Fruit fly (Drosophila melanogaster) whole organism, embryonic: Measurements from ENCODE around the gene Pif1A.

Source experiments
- Bgb ChIP-seq: fragments of 200-800 bp; sonication (Bioruptor generic); IDR thresholded peaks from 2 replicates; pipeline ENCODE4 v1.3.6; 2022; ENCODE audit warnings: missing biosample characterization, missing genetic modification characterization; ENCODE audit not compliant: partially characterized antibody
- C15 ChIP-seq: fragments of 200-800 bp; sonication (Bioruptor generic); IDR thresholded peaks from 3 replicates; pipeline ENCODE4 v1.3.6; 2022; ENCODE audit warnings: missing biosample characterization, missing genetic modification characterization
- CG1024 ChIP-seq: fragments of 200-800 bp; sonication (Bioruptor generic); IDR thresholded peaks from 2 replicates; pipeline ENCODE4 v1.3.6; 2022; ENCODE audit warnings: missing biosample characterization, missing genetic modification characterization
- CG10267 ChIP-seq: fragments of 200-800 bp; sonication (Bioruptor generic); optimal IDR thresholded peaks from 2 replicates; lab custom pipeline; 2018; ENCODE audit warnings: missing biosample characterization, mild to moderate bottlenecking, missing genetic modification characterization, moderate library complexity
- CG11560 ChIP-seq: fragments of 200-800 bp; sonication (Bioruptor generic); IDR thresholded peaks from 3 replicates; pipeline ENCODE4 v1.3.6; 2022; ENCODE audit warnings: missing biosample characterization, missing genetic modification characterization
- CG11696 ChIP-seq: fragments of 200-800 bp; sonication (Bioruptor generic); IDR thresholded peaks from 2 replicates; pipeline ENCODE4 v1.3.6; 2022; ENCODE audit warnings: missing biosample characterization, missing genetic modification characterization
- CG11723 ChIP-seq: fragments of 200-800 bp; sonication (Bioruptor generic); optimal IDR thresholded peaks from 2 replicates; lab custom pipeline; 2017; ENCODE audit warnings: missing biosample characterization, mild to moderate bottlenecking, missing genetic modification characterization
- CG16863 ChIP-seq: fragments of 200-800 bp; sonication (Bioruptor generic); optimal IDR thresholded peaks from 3 replicates; lab custom pipeline; 2016; ENCODE audit warnings: missing biosample characterization, missing genetic modification characterization
- CG17912 ChIP-seq: fragments of 200-800 bp; sonication (Bioruptor generic); optimal IDR thresholded peaks from 2 replicates; lab custom pipeline; 2018; ENCODE audit warnings: missing biosample characterization, mild to moderate bottlenecking, missing genetic modification characterization
- CG33213 ChIP-seq: fragments of 200-800 bp; sonication (Bioruptor generic); optimal IDR thresholded peaks from 3 replicates; lab custom pipeline; 2016; ENCODE audit warnings: missing biosample characterization, missing genetic modification characterization
- CG42726 ChIP-seq: fragments of 200-800 bp; sonication (Bioruptor generic); IDR thresholded peaks from 2 replicates; pipeline ENCODE4 v1.3.6; 2022; ENCODE audit warnings: missing biosample characterization, missing genetic modification characterization; ENCODE audit not compliant: partially characterized antibody
- CG4820 ChIP-seq: fragments of 200-800 bp; sonication (Bioruptor generic); optimal IDR thresholded peaks from 3 replicates; lab custom pipeline; 2016; ENCODE audit warnings: missing biosample characterization, missing genetic modification characterization
- D ChIP-seq, 2 experiments: fragments of 200-800 bp in 1 of 2; fragments of >200 bp in 1 of 2; sonication (Bioruptor generic) in 1 of 2; optimal IDR thresholded peaks; 2 replicates in 1 of 2; 3 replicates in 1 of 2; lab custom pipeline; 2017; ENCODE audit warnings: mild to moderate bottlenecking in 1 of 2, missing biosample characterization in 1 of 2, missing genetic modification characterization in 1 of 2, missing genetic modification reagents in 1 of 2
- E2f1 ChIP-seq: fragments of 200-800 bp; sonication (Bioruptor generic); IDR thresholded peaks from 2 replicates; pipeline ENCODE4 v1.3.6; 2022; ENCODE audit warnings: missing biosample characterization, missing genetic modification characterization
- E2f2 ChIP-seq: fragments of 200-800 bp; sonication (Bioruptor generic); IDR thresholded peaks from 2 replicates; pipeline ENCODE4 v1.3.6; 2022; ENCODE audit warnings: missing biosample characterization, missing genetic modification characterization
- HmgZ ChIP-seq: fragments of 200-800 bp; sonication (Bioruptor generic); optimal IDR thresholded peaks from 2 replicates; lab custom pipeline; 2018; ENCODE audit warnings: missing biosample characterization, mild to moderate bottlenecking, missing genetic modification characterization
- Hmr ChIP-seq: fragments of 200-800 bp; sonication (Bioruptor generic); optimal IDR thresholded peaks from 3 replicates; lab custom pipeline; 2017; ENCODE audit warnings: mild to moderate bottlenecking, missing biosample characterization, missing genetic modification reagents, missing genetic modification characterization
- MBD-R2 ChIP-seq: fragments of 200-800 bp; sonication (Bioruptor generic); IDR thresholded peaks from 2 replicates; pipeline ENCODE4 v1.3.6; 2022; ENCODE audit warnings: missing biosample characterization, missing genetic modification characterization
- Med ChIP-seq: fragments of 200-800 bp; sonication (Bioruptor generic); peaks from one replicate; lab custom pipeline; 2016; ENCODE audit warnings: missing biosample characterization, missing genetic modification characterization, mild to moderate bottlenecking, inconsistent platforms, moderate library complexity
- Myb ChIP-seq: fragments of 200-800 bp; sonication (Bioruptor generic); optimal IDR thresholded peaks from 2 replicates; lab custom pipeline; 2016; ENCODE audit warnings: missing biosample characterization, missing genetic modification characterization
- Oaz ChIP-seq: fragments of 200-800 bp; sonication (Bioruptor generic); IDR thresholded peaks from 2 replicates; pipeline ENCODE4 v1.3.6; 2022; ENCODE audit warnings: missing biosample characterization, missing genetic modification characterization
- Rfx ChIP-seq: fragments of 200-800 bp; sonication (Bioruptor generic); IDR thresholded peaks from 2 replicates; pipeline ENCODE4 v1.3.6; 2022; ENCODE audit warnings: missing biosample characterization, missing genetic modification characterization
- bab2 ChIP-seq: fragments of 200-800 bp; sonication (Bioruptor generic); optimal IDR thresholded peaks from 2 replicates; lab custom pipeline; 2016; ENCODE audit warnings: missing biosample characterization, missing genetic modification characterization
- ci ChIP-seq: fragments of 200-800 bp; sonication (Bioruptor generic); IDR thresholded peaks from 3 replicates; pipeline ENCODE4 v1.3.6; 2022; ENCODE audit warnings: missing biosample characterization, missing genetic modification characterization
- crp ChIP-seq, 2 experiments: fragments of 200-800 bp; sonication (Bioruptor generic); optimal IDR thresholded peaks; 2 replicates in 1 of 2; 3 replicates in 1 of 2; lab custom pipeline; 2017; ENCODE audit warnings: missing biosample characterization in 2 of 2, missing genetic modification characterization in 2 of 2, mild to moderate bottlenecking in 1 of 2, moderate library complexity in 1 of 2
- dimm ChIP-seq: fragments of 200-800 bp; sonication (Bioruptor generic); IDR thresholded peaks from 2 replicates; pipeline ENCODE4 v1.3.6; 2022; ENCODE audit warnings: missing biosample characterization, missing genetic modification characterization
- emc ChIP-seq: fragments of 200-800 bp; sonication (Bioruptor generic); optimal IDR thresholded peaks from 2 replicates; lab custom pipeline; 2016; ENCODE audit warnings: missing biosample characterization, missing genetic modification characterization
- gfzf ChIP-seq: fragments of 200-800 bp; sonication (Bioruptor generic); optimal IDR thresholded peaks from 2 replicates; lab custom pipeline; 2016; ENCODE audit warnings: missing biosample characterization, mild to moderate bottlenecking, missing genetic modification characterization, moderate library complexity
- grau ChIP-seq: fragments of 200-800 bp; optimal IDR thresholded peaks from 3 replicates; lab custom pipeline; 2019; ENCODE audit warnings: missing biosample characterization, mild to moderate bottlenecking, missing genetic modification characterization, moderate library complexity
- hkb ChIP-seq, 2 experiments: fragments of 200-800 bp in 1 of 2; fragments of >200 bp in 1 of 2; sonication (Bioruptor generic) in 1 of 2; IDR thresholded peaks in 1 of 2; optimal IDR thresholded peaks in 1 of 2; 2 replicates each; pipeline versions ENCODE4 v1.3.6 to Lab custom; 2017 to 2022; ENCODE audit warnings: missing biosample characterization in 1 of 2, missing genetic modification characterization in 1 of 2
- phol ChIP-seq: fragments of 200-800 bp; sonication (Bioruptor generic); optimal IDR thresholded peaks from 3 replicates; lab custom pipeline; 2018; ENCODE audit warnings: missing biosample characterization, mild to moderate bottlenecking, missing genetic modification characterization, moderate library complexity
- repo ChIP-seq: fragments of 200-800 bp; sonication (Bioruptor generic); optimal IDR thresholded peaks from 2 replicates; lab custom pipeline; 2016; ENCODE audit warnings: missing biosample characterization, missing genetic modification characterization
- salm ChIP-seq: fragments of 200-800 bp; sonication (Bioruptor generic); optimal IDR thresholded peaks from 2 replicates; lab custom pipeline; 2018; ENCODE audit warnings: missing biosample characterization, mild to moderate bottlenecking, missing genetic modification characterization
- sens ChIP-seq: fragments of 200-800 bp; sonication (Bioruptor generic); peaks from one replicate; lab custom pipeline; 2016; ENCODE audit warnings: missing biosample characterization, missing genetic modification characterization
- stwl ChIP-seq: fragments of 200-800 bp; sonication (Bioruptor generic); optimal IDR thresholded peaks from 3 replicates; lab custom pipeline; 2018; ENCODE audit warnings: missing biosample characterization, mild to moderate bottlenecking, missing genetic modification characterization, moderate library complexity
- vvl ChIP-seq: fragments of 200-800 bp; sonication (Bioruptor generic); IDR thresholded peaks from 2 replicates; pipeline ENCODE4 v1.3.6; 2022; ENCODE audit warnings: missing biosample characterization, missing genetic modification characterization

Gene Pif1A

dm6 chr3R:8726632-8727031 lies 74.3 kb downstream of the Pif1A start, which contains the start of gene CG8159 (continued):
- TF ChIP-seq D (optimal IDR thresholded peaks at IDR 0.05; lab: Kevin White, UChicago) (no peak), D (GFP tag; optimal IDR thresholded peaks at IDR 0.05; lab: Kevin White, UChicago) (no peak), dimm (no peak), emc (GFP tag; lab: Kevin White, UChicago) (no peak), Bgb (GFP tag; lab: Robert Waterston, UW) (0 out of 2 replicates have a peak, but pooled peaks have one; percentile 6), CG1024 (GFP tag; lab: Robert Waterston, UW) (no peak), bab2 (GFP tag; lab: Kevin White, UChicago) (no peak), gfzf (peak; percentile 7), ci (0 out of 3 replicates have a peak, but pooled peaks have one; percentile 9), sens (GFP tag; lab: Kevin White, UChicago) (peak; percentile 47), Med (GFP tag; lab: Kevin White, UChicago) (peak; percentile 84), Myb (peak; percentile 93), CG42726 (GFP tag; lab: Robert Waterston, UW) (no peak), C15 (GFP tag; lab: Robert Waterston, UW) (no peak), vvl (GFP tag; lab: Robert Waterston, UW) (peak; percentile 34; the same call in 1 of the 2 replicates), Rfx (0 out of 2 replicates have a peak, but pooled peaks have one; percentile 15), stwl (tag; lab: Kevin White, UChicago) (peak; percentile 54), phol (no peak), MBD-R2 (GFP tag; lab: Robert Waterston, UW) (peak; percentile 85), CG10267 (tag; lab: Kevin White, UChicago) (peak; percentile 81), crp (GFP tag; optimal IDR thresholded peaks at IDR 0.05; lab: Kevin White, UChicago) (peak in 1 of 2 experiments; percentile 43), HmgZ (peak; percentile 27), CG11560 (tag; lab: Robert Waterston, UW) (no peak), E2f2 (peak; percentile 68), CG4820 (no peak), CG16863 (GFP tag; lab: Kevin White, UChicago) (no peak), grau (tag; lab: Kevin White, UChicago) (no peak)
- TF ChIP-seq, all 482 proteins: peak for 24

DNA sequence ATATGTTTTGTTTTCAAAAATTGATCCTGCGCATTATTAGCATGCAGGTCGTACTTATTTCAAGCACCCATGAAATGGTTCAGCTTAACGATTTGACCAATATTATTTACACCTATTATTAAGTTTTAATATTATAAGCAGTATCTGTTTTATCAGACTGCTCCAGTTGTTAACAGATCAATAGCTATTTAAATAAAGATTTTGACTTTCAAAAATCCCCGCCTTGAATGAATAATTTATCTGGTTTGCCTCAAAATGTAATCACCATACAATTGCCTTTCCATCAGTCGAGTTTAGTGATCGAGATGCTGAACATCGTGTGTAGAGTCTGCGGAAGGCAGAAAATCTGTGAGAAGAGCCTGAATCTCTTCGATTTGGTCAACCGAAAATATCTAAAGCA lies 75.8 kb downstream of the Pif1A start, which contains the start of gene ouib:
Gene ouib, plus strand, starts transcription at position 301 of the 400 bp plus-strand sequence.
- TF ChIP-seq hkb (optimal IDR thresholded peaks at IDR 0.05; lab: Kevin White, UChicago): no peak
- TF ChIP-seq hkb (GFP tag; IDR thresholded peaks at IDR 0.05; lab: Robert Waterston, UW): no peak
- TF ChIP-seq CG17912: no peak
- no peak for TF ChIP-seq CG11696
- no peak for TF ChIP-seq Oaz (GFP tag; lab: Robert Waterston, UW)
- TF ChIP-seq Hmr (GFP tag; lab: Kevin White, UChicago): no peak
- no peak for TF ChIP-seq CG11723 (GFP tag; lab: Kevin White, UChicago)
- TF ChIP-seq E2f1 (GFP tag; lab: Robert Waterston, UW): no peak
- no peak for TF ChIP-seq CG33213 (GFP tag; lab: Kevin White, UChicago)
- TF ChIP-seq repo (GFP tag; lab: Kevin White, UChicago): no peak
- no peak for TF ChIP-seq Med (GFP tag; lab: Kevin White, UChicago)
- no peak for TF ChIP-seq salm (tag; lab: Kevin White, UChicago)
